Worm (Caenorhabditis elegans) whole organism, young adult: ENCODE results near the gene str-20.

Experiments used
- B0019.2 ChIP-seq: fragments of 200-800 bp; sonication (Bioruptor generic); conservative IDR thresholded peaks from 2 replicates; pipeline ENCODE4 v1.3.6; 2022; ENCODE audit warnings: missing genetic modification reagents, missing genetic modification characterization, missing compliant biosample characterization
- B0261.1 ChIP-seq: sonication (generic microtip); optimal IDR thresholded peaks from 2 replicates; lab custom pipeline; 2016; ENCODE audit warnings: mild to moderate bottlenecking, missing genetic modification characterization, moderate library complexity, missing compliant biosample characterization
- B0336.3 ChIP-seq: fragments of 200-800 bp; sonication (Bioruptor generic); IDR thresholded peaks from 2 replicates; pipeline ENCODE4 v1.3.6; 2022; ENCODE audit warnings: missing genetic modification characterization, missing compliant biosample characterization
- F55B11.4 ChIP-seq: sonication (generic microtip); optimal IDR thresholded peaks from 2 replicates; lab custom pipeline; 2016; ENCODE audit warnings: missing compliant biosample characterization, missing genetic modification characterization, borderline replicate concordance; ENCODE audit not compliant: insufficient read depth
- F57A8.1 ChIP-seq: fragments of 200-800 bp; sonication (Bioruptor generic); optimal IDR thresholded peaks from 2 replicates; lab custom pipeline; 2018; ENCODE audit warnings: mild to moderate bottlenecking, missing genetic modification characterization, moderate library complexity, missing compliant biosample characterization
- K12H6.12 ChIP-seq: fragments of 200-800 bp; sonication (Bioruptor generic); optimal IDR thresholded peaks from 2 replicates; lab custom pipeline; 2018; ENCODE audit warnings: mild to moderate bottlenecking, missing genetic modification characterization, missing compliant biosample characterization
- Y53F4B.3 ChIP-seq: fragments of 200-800 bp; sonication (Bioruptor generic); IDR thresholded peaks from 2 replicates; pipeline ENCODE4 v1.3.6; 2022; ENCODE audit warnings: missing genetic modification reagents, missing genetic modification characterization, missing compliant biosample characterization
- Y67H2A.10 ChIP-seq: fragments of 200-800 bp; sonication (Bioruptor generic); conservative IDR thresholded peaks from 2 replicates; pipeline ENCODE4 v1.3.6; 2022; ENCODE audit warnings: missing genetic modification reagents, missing genetic modification characterization, missing compliant biosample characterization
- Y79H2A.3 ChIP-seq: fragments of 200-800 bp; sonication (Bioruptor generic); conservative IDR thresholded peaks from 2 replicates; pipeline ENCODE4 v1.3.6; 2022; ENCODE audit warnings: missing genetic modification reagents, missing genetic modification characterization, missing compliant biosample characterization
- ZK185.1 ChIP-seq: sonication (generic microtip); optimal IDR thresholded peaks from 2 replicates; lab custom pipeline; 2016; ENCODE audit warnings: mild to moderate bottlenecking, missing genetic modification characterization, missing compliant biosample characterization; ENCODE audit not compliant: poor library complexity, severe bottlenecking
- akir-1 ChIP-seq: fragments of 200-800 bp; sonication (Bioruptor generic); optimal IDR thresholded peaks from 2 replicates; lab custom pipeline; 2018; ENCODE audit warnings: mild to moderate bottlenecking, missing genetic modification characterization, moderate library complexity, missing compliant biosample characterization
- aptf-3 ChIP-seq: fragments of 200-800 bp; sonication (Bioruptor generic); IDR thresholded peaks from 2 replicates; pipeline ENCODE4 v1.3.6; 2022; ENCODE audit warnings: missing genetic modification characterization, missing compliant biosample characterization
- athp-1 ChIP-seq: sonication (generic microtip); optimal IDR thresholded peaks from 2 replicates; lab custom pipeline; 2017; ENCODE audit warnings: mild to moderate bottlenecking, missing genetic modification characterization, missing compliant biosample characterization
- attf-3 ChIP-seq: fragments of 200-800 bp; sonication (Bioruptor generic); conservative IDR thresholded peaks from 2 replicates; pipeline ENCODE4 v1.3.6; 2022; ENCODE audit warnings: missing genetic modification reagents, missing genetic modification characterization, missing compliant biosample characterization
- bed-2 ChIP-seq: fragments of 200-800 bp; sonication (Bioruptor generic); IDR thresholded peaks from 2 replicates; pipeline ENCODE4 v1.3.6; 2022; ENCODE audit warnings: missing genetic modification reagents, missing genetic modification characterization, missing compliant biosample characterization
- ceh-100 ChIP-seq: fragments of 200-800 bp; sonication (Bioruptor generic); IDR thresholded peaks from 2 replicates; pipeline ENCODE4 v1.3.6; 2022; ENCODE audit warnings: missing genetic modification reagents, missing genetic modification characterization, missing compliant biosample characterization
- ceh-91 ChIP-seq: fragments of 200-800 bp; sonication (Bioruptor generic); IDR thresholded peaks from 2 replicates; pipeline ENCODE4 v1.3.6; 2022; ENCODE audit warnings: missing genetic modification reagents, missing genetic modification characterization, missing compliant biosample characterization
- dpl-1 ChIP-seq: fragments of 150-350 bp; optimal IDR thresholded peaks from 2 replicates; lab custom pipeline; 2014; ENCODE audit warnings: missing biosample characterization, missing genetic modification reagents, missing genetic modification characterization
- egl-18 ChIP-seq: fragments of 200-800 bp; sonication (Bioruptor generic); IDR thresholded peaks from 2 replicates; pipeline ENCODE4 v1.3.6; 2022; ENCODE audit warnings: missing genetic modification reagents, missing genetic modification characterization, missing compliant biosample characterization
- fkh-3 ChIP-seq: sonication (generic microtip); optimal IDR thresholded peaks from 2 replicates; lab custom pipeline; 2016; ENCODE audit warnings: mild to moderate bottlenecking, missing genetic modification characterization, missing compliant biosample characterization
- gei-17 ChIP-seq: fragments of 200-800 bp; sonication (Bioruptor generic); optimal IDR thresholded peaks from 2 replicates; lab custom pipeline; 2018; ENCODE audit warnings: mild to moderate bottlenecking, missing genetic modification characterization, missing compliant biosample characterization
- hmg-20 ChIP-seq: fragments of 200-800 bp; sonication (Bioruptor generic); IDR thresholded peaks from 2 replicates; pipeline ENCODE4 v1.3.6; 2022; ENCODE audit warnings: missing genetic modification reagents, missing genetic modification characterization, missing compliant biosample characterization
- lag-1 ChIP-seq: fragments of 200-800 bp; sonication (Bioruptor generic); IDR thresholded peaks from 2 replicates; pipeline ENCODE4 v1.3.6; 2022; ENCODE audit warnings: missing genetic modification reagents, missing genetic modification characterization, missing compliant biosample characterization
- lin-35 ChIP-seq, 3 experiments: fragments of 150-350 bp in 2 of 3; sonication (generic microtip) in 1 of 3; optimal IDR thresholded peaks; 2 replicates each; lab custom pipeline; 2014 to 2018; ENCODE audit warnings: missing biosample characterization in 3 of 3, missing genetic modification characterization in 3 of 3, missing genetic modification reagents in 3 of 3
- lin-40 ChIP-seq: sonication (generic microtip); optimal IDR thresholded peaks from 2 replicates; lab custom pipeline; 2016; ENCODE audit warnings: missing genetic modification characterization, mild to moderate bottlenecking, missing compliant biosample characterization, missing genotype, missing genetic modification reagents
- lin-54 ChIP-seq: fragments of 200-800 bp; sonication (Bioruptor generic); optimal IDR thresholded peaks from 2 replicates; lab custom pipeline; 2018; ENCODE audit warnings: mild to moderate bottlenecking, missing genetic modification characterization, missing compliant biosample characterization
- lir-1 ChIP-seq: fragments of 200-800 bp; sonication (Bioruptor generic); conservative IDR thresholded peaks from 2 replicates; pipeline ENCODE4 v1.3.6; 2022; ENCODE audit warnings: missing genetic modification reagents, missing genetic modification characterization, missing compliant biosample characterization
- lsy-27 ChIP-seq: sonication (generic microtip); optimal IDR thresholded peaks from 2 replicates; lab custom pipeline; 2017; ENCODE audit warnings: missing genetic modification characterization, mild to moderate bottlenecking, missing compliant biosample characterization, antibody characterized with exemption, missing genotype, borderline replicate concordance; ENCODE audit not compliant: insufficient read depth
- madf-6 ChIP-seq: fragments of 200-800 bp; sonication (Bioruptor generic); IDR thresholded peaks from 2 replicates; pipeline ENCODE4 v1.3.6; 2022; ENCODE audit warnings: missing genetic modification reagents, missing genetic modification characterization, missing compliant biosample characterization
- madf-8 ChIP-seq: fragments of 200-800 bp; sonication (Bioruptor generic); conservative IDR thresholded peaks from 2 replicates; pipeline ENCODE4 v1.3.6; 2022; ENCODE audit warnings: missing genetic modification reagents, missing genetic modification characterization, missing compliant biosample characterization
- mcd-1 ChIP-seq: fragments of 200-800 bp; sonication (Bioruptor generic); IDR thresholded peaks from 2 replicates; pipeline ENCODE4 v1.3.6; 2022; ENCODE audit warnings: missing genetic modification reagents, missing genetic modification characterization, missing compliant biosample characterization
- mxl-1 ChIP-seq: sonication (generic microtip); optimal IDR thresholded peaks from 2 replicates; lab custom pipeline; 2016; ENCODE audit warnings: missing genetic modification characterization, missing compliant biosample characterization
- nhr-120 ChIP-seq: fragments of 200-800 bp; sonication (Bioruptor generic); IDR thresholded peaks from 2 replicates; pipeline ENCODE4 v1.3.6; 2022; ENCODE audit warnings: missing genetic modification characterization, missing compliant biosample characterization
- nhr-27 ChIP-seq: fragments of 200-800 bp; sonication (Bioruptor generic); optimal IDR thresholded peaks from 2 replicates; lab custom pipeline; 2018; ENCODE audit warnings: mild to moderate bottlenecking, missing genetic modification characterization, moderate library complexity, missing compliant biosample characterization
- rpc-1 ChIP-seq, 2 experiments: fragments of 150-350 bp in 1 of 2; sonication (generic microtip) in 1 of 2; optimal IDR thresholded peaks; 2 replicates each; lab custom pipeline; 2014 to 2018; ENCODE audit warnings: missing biosample characterization in 1 of 2, missing genetic modification characterization in 1 of 2, missing genetic modification reagents in 1 of 2, missing genotype in 1 of 2
- snpc-4 ChIP-seq, 5 experiments: fragments of 150-350 bp in 1 of 5; sonication (generic microtip) in 4 of 5; optimal IDR thresholded peaks; 2 replicates each; lab custom pipeline; 2014 to 2018; ENCODE audit warnings: missing genetic modification characterization in 5 of 5, missing biosample characterization in 3 of 5, antibody characterized with exemption in 2 of 5, mild to moderate bottlenecking in 2 of 5, missing compliant biosample characterization in 2 of 5, missing genotype in 2 of 5, moderate library complexity in 2 of 5, missing genetic modification reagents in 1 of 5
- unc-62 ChIP-seq: fragments of 150-350 bp; optimal IDR thresholded peaks from 2 replicates; lab custom pipeline; 2014; ENCODE audit warnings: missing biosample characterization, missing genetic modification reagents, missing genetic modification characterization
- ztf-18 ChIP-seq: sonication (generic microtip); optimal IDR thresholded peaks from 2 replicates; lab custom pipeline; 2016; ENCODE audit warnings: missing genotype, mild to moderate bottlenecking, missing genetic modification characterization, missing compliant biosample characterization
- ztf-22 ChIP-seq: fragments of 200-800 bp; sonication (Bioruptor generic); optimal IDR thresholded peaks from 2 replicates; lab custom pipeline; 2018; ENCODE audit warnings: mild to moderate bottlenecking, missing genetic modification characterization, moderate library complexity, missing compliant biosample characterization
- ztf-25 ChIP-seq: fragments of 200-800 bp; sonication (Bioruptor generic); IDR thresholded peaks from 2 replicates; pipeline ENCODE4 v1.3.6; 2022; ENCODE audit warnings: missing genetic modification reagents, missing genetic modification characterization, missing compliant biosample characterization
- ztf-28 ChIP-seq: fragments of 200-800 bp; sonication (Bioruptor generic); IDR thresholded peaks from 2 replicates; pipeline ENCODE4 v1.3.6; 2022; ENCODE audit warnings: missing genetic modification reagents, missing genetic modification characterization, missing compliant biosample characterization
- ztf-6 ChIP-seq: fragments of 200-800 bp; sonication (Bioruptor generic); IDR thresholded peaks from 2 replicates; pipeline ENCODE4 v1.3.6; 2022; ENCODE audit warnings: missing genetic modification reagents, missing genetic modification characterization, missing compliant biosample characterization

Gene str-20

ce11 chrV:727484-728351 lies 28.6 kb upstream of the str-20 start, which contains the start of the genes icl-1 and srh-2 (continued):
- TF ChIP-seq lin-35 (GFP tag; optimal IDR thresholded peaks at IDR 0.05; lab: Kevin White, UChicago): no peak
- no peak for TF ChIP-seq dpl-1 (GFP tag; lab: Kevin White, UChicago)
- peak; percentile 74; the same call in 1 of the 2 replicates for TF ChIP-seq B0336.3 (GFP tag; lab: Robert Waterston, UW)
- TF ChIP-seq lag-1 (GFP tag; lab: Robert Waterston, UW): 0 out of 2 replicates have a peak, but pooled peaks have one; percentile 45
- TF ChIP-seq madf-8 (GFP tag; lab: Robert Waterston, UW): no peak
- TF ChIP-seq athp-1: peak; percentile 61
- peak; percentile 18 for TF ChIP-seq lin-40 (tag; lab: Kevin White, UChicago)
- TF ChIP-seq ceh-91: no peak
- TF ChIP-seq Y53F4B.3 (GFP tag; lab: Robert Waterston, UW): no peak
- TF ChIP-seq fkh-3: no peak
- no peak for TF ChIP-seq lin-54 (GFP tag; lab: Kevin White, UChicago)
- no peak for TF ChIP-seq bed-2 (GFP tag; lab: Robert Waterston, UW)
- TF ChIP-seq B0019.2 (GFP tag; lab: Robert Waterston, UW): 0 out of 2 replicates have a peak, but pooled peaks have one; percentile 3
- TF ChIP-seq F55B11.4 (tag; lab: Kevin White, UChicago): no peak
- TF ChIP-seq snpc-4 (GFP tag; optimal IDR thresholded peaks at IDR 0.05; lab: Kevin White, UChicago): no peak
- no peak for TF ChIP-seq snpc-4 (tag; optimal IDR thresholded peaks at IDR 0.05; lab: Kevin White, UChicago)
- no peak for TF ChIP-seq aptf-3 (GFP tag; lab: Robert Waterston, UW)
- no peak for TF ChIP-seq F57A8.1
- no peak for TF ChIP-seq ztf-18 (tag; lab: Kevin White, UChicago)
- TF ChIP-seq rpc-1 (optimal IDR thresholded peaks at IDR 0.05; lab: Kevin White, UChicago): no peak
- TF ChIP-seq rpc-1 (tag; optimal IDR thresholded peaks at IDR 0.05; lab: Kevin White, UChicago): no peak
- 0 out of 2 replicates have a peak, but pooled peaks have one; percentile 46 for TF ChIP-seq ztf-28 (GFP tag; lab: Robert Waterston, UW)
- peak; percentile 56 for TF ChIP-seq mcd-1
- TF ChIP-seq gei-17 (GFP tag; lab: Kevin White, UChicago): peak; percentile 35
- no peak for TF ChIP-seq attf-3 (GFP tag; lab: Robert Waterston, UW)
- TF ChIP-seq lir-1: 0 out of 2 replicates have a peak, but pooled peaks have one; percentile 12
- TF ChIP-seq B0261.1 (tag; lab: Kevin White, UChicago): no peak
- TF ChIP-seq ztf-22: no peak
- no peak for TF ChIP-seq hmg-20 (GFP tag; lab: Robert Waterston, UW)
- TF ChIP-seq mxl-1 (tag; lab: Kevin White, UChicago): no peak
- no peak for TF ChIP-seq K12H6.12 (tag; lab: Kevin White, UChicago)
- no peak for TF ChIP-seq Y79H2A.3 (GFP tag; lab: Robert Waterston, UW)
- no peak for TF ChIP-seq ztf-6 (GFP tag; lab: Robert Waterston, UW)
- TF ChIP-seq nhr-27: no peak
- TF ChIP-seq madf-6: no peak
- TF ChIP-seq Y67H2A.10 (GFP tag; lab: Robert Waterston, UW): no peak
- no peak for TF ChIP-seq nhr-120 (GFP tag; lab: Robert Waterston, UW)
- no peak for TF ChIP-seq lsy-27 (tag; lab: Kevin White, UChicago)
- peak; percentile 27 for TF ChIP-seq ZK185.1 (tag; lab: Kevin White, UChicago)
- TF ChIP-seq unc-62 (GFP tag; lab: Kevin White, UChicago): no peak
- TF ChIP-seq ceh-100: no peak
- no peak for TF ChIP-seq egl-18 (GFP tag; lab: Robert Waterston, UW)
- TF ChIP-seq akir-1: no peak
- TF ChIP-seq ztf-25 (GFP tag; lab: Robert Waterston, UW): 0 out of 2 replicates have a peak, but pooled peaks have one; percentile 46
